Worm (Caenorhabditis elegans) whole organism, L4 larva: ENCODE measurements around the gene mig-22.

Source experiments
- F10B5.3 ChIP-seq: sonication (generic microtip); optimal IDR thresholded peaks from 2 replicates; lab custom pipeline; 2016; ENCODE audit warnings: mild to moderate bottlenecking, missing genetic modification characterization, missing compliant biosample characterization
- F37D6.2 ChIP-seq: sonication (generic microtip); optimal IDR thresholded peaks from 2 replicates; lab custom pipeline; 2016; ENCODE audit warnings: mild to moderate bottlenecking, missing genetic modification characterization, missing compliant biosample characterization
- Y105C5A.15 ChIP-seq: fragments of 200-800 bp; sonication (Bioruptor generic); IDR thresholded peaks from 2 replicates; pipeline ENCODE4 v1.3.6; 2022; ENCODE audit warnings: missing genetic modification characterization, missing compliant biosample characterization
- ZK546.5 ChIP-seq, 2 experiments: sonication (generic microtip); optimal IDR thresholded peaks; 2 replicates each; lab custom pipeline; 2017; ENCODE audit warnings: missing biosample characterization in 2 of 2, missing genetic modification characterization in 2 of 2
- aha-1 ChIP-seq: fragments of 150-350 bp; peaks from one replicate; lab custom pipeline; 2014; ENCODE audit warnings: missing biosample characterization, missing genetic modification characterization
- ceh-20 ChIP-seq: fragments of 200-800 bp; sonication (Bioruptor generic); IDR thresholded peaks from 2 replicates; pipeline ENCODE4 v1.3.6; 2022; ENCODE audit warnings: missing genetic modification reagents, missing genetic modification characterization, missing compliant biosample characterization
- ceh-28 ChIP-seq: fragments of 150-350 bp; optimal IDR thresholded peaks from 2 replicates; lab custom pipeline; 2014; ENCODE audit warnings: missing biosample characterization, missing genetic modification reagents, missing genetic modification characterization
- ceh-32 ChIP-seq: sonication (generic microtip); optimal IDR thresholded peaks from 2 replicates; lab custom pipeline; 2016; ENCODE audit warnings: mild to moderate bottlenecking, missing genetic modification characterization, missing compliant biosample characterization; ENCODE audit not compliant: poor library complexity
- ceh-44 ChIP-seq: fragments of 200-800 bp; sonication (Bioruptor generic); IDR thresholded peaks from 2 replicates; pipeline ENCODE4 v1.3.6; 2022; ENCODE audit warnings: missing genetic modification reagents, missing genetic modification characterization, missing compliant biosample characterization
- ceh-62 ChIP-seq: sonication (generic microtip); optimal IDR thresholded peaks from 2 replicates; lab custom pipeline; 2017; ENCODE audit warnings: missing biosample characterization, missing genetic modification characterization
- cey-2 ChIP-seq: sonication (generic microtip); optimal IDR thresholded peaks from 3 replicates; lab custom pipeline; 2017; ENCODE audit warnings: missing genetic modification characterization, mild to moderate bottlenecking, missing compliant biosample characterization, antibody characterized with exemption, borderline replicate concordance; ENCODE audit not compliant: insufficient read depth
- ctbp-1 ChIP-seq: fragments of 200-800 bp; sonication (Bioruptor generic); IDR thresholded peaks from 2 replicates; pipeline ENCODE4 v1.3.6; 2022; ENCODE audit warnings: missing genetic modification reagents, missing genetic modification characterization, missing compliant biosample characterization
- daf-8 ChIP-seq: fragments of 200-800 bp; sonication (Bioruptor generic); IDR thresholded peaks from 2 replicates; pipeline ENCODE4 v1.3.6; 2022; ENCODE audit warnings: missing genetic modification characterization, missing compliant biosample characterization
- dve-1 ChIP-seq: sonication (generic microtip); optimal IDR thresholded peaks from 2 replicates; lab custom pipeline; 2017; ENCODE audit warnings: antibody characterized with exemption, mild to moderate bottlenecking, missing genetic modification characterization, missing compliant biosample characterization; ENCODE audit not compliant: insufficient read depth
- egl-27 ChIP-seq: sonication (generic microtip); optimal IDR thresholded peaks from 3 replicates; lab custom pipeline; 2017; ENCODE audit warnings: missing biosample characterization, missing genetic modification reagents, missing genetic modification characterization
- egl-43 ChIP-seq: fragments of 200-800 bp; sonication (Bioruptor generic); IDR thresholded peaks from 2 replicates; pipeline ENCODE4 v1.3.6; 2022; ENCODE audit warnings: missing genetic modification reagents, missing genetic modification characterization, missing compliant biosample characterization
- fkh-10 ChIP-seq: fragments of 150-350 bp; optimal IDR thresholded peaks from 2 replicates; lab custom pipeline; 2014; ENCODE audit warnings: missing biosample characterization, missing genetic modification reagents, missing genetic modification characterization
- fos-1 ChIP-seq: fragments of 150-350 bp; optimal IDR thresholded peaks from 2 replicates; lab custom pipeline; 2014; ENCODE audit warnings: missing biosample characterization, missing genetic modification characterization
- hlh-11 ChIP-seq: fragments of 200-800 bp; sonication (Bioruptor generic); optimal IDR thresholded peaks from 2 replicates; lab custom pipeline; 2018; ENCODE audit warnings: mild to moderate bottlenecking, missing genetic modification characterization, missing compliant biosample characterization
- hlh-30 ChIP-seq: sonication (generic microtip); optimal IDR thresholded peaks from 2 replicates; lab custom pipeline; 2017; ENCODE audit warnings: antibody characterized with exemption, mild to moderate bottlenecking, missing genetic modification characterization, missing compliant biosample characterization; ENCODE audit not compliant: insufficient read depth
- jun-1 ChIP-seq: fragments of 150-350 bp; optimal IDR thresholded peaks from 2 replicates; lab custom pipeline; 2014; ENCODE audit warnings: missing biosample characterization, missing genetic modification reagents, missing genetic modification characterization
- lim-7 ChIP-seq: fragments of 200-800 bp; sonication (Bioruptor generic); IDR thresholded peaks from 2 replicates; pipeline ENCODE4 v1.3.6; 2022; ENCODE audit warnings: missing genetic modification characterization, missing compliant biosample characterization
- lin-15B ChIP-seq: fragments of 150-350 bp; sonication (generic microtip); optimal IDR thresholded peaks from 3 replicates; lab custom pipeline; 2014; ENCODE audit warnings: missing biosample characterization, missing genetic modification characterization
- lin-29 ChIP-seq: fragments of 200-800 bp; sonication (Bioruptor generic); IDR thresholded peaks from 2 replicates; pipeline ENCODE4 v1.3.6; 2022; ENCODE audit warnings: missing genetic modification reagents, missing genetic modification characterization, missing compliant biosample characterization
- lir-3 ChIP-seq: sonication (generic microtip); optimal IDR thresholded peaks from 2 replicates; lab custom pipeline; 2016; ENCODE audit warnings: mild to moderate bottlenecking, missing genetic modification characterization, missing compliant biosample characterization
- lsy-2 ChIP-seq, 2 experiments: fragments of 150-350 bp in 1 of 2; sonication (generic microtip) in 1 of 2; optimal IDR thresholded peaks; 2 replicates each; lab custom pipeline; 2014 to 2017; ENCODE audit warnings: missing biosample characterization in 2 of 2, missing genetic modification characterization in 2 of 2
- mdl-1 ChIP-seq, 2 experiments: fragments of 150-350 bp in 1 of 2; sonication (generic microtip) in 1 of 2; optimal IDR thresholded peaks; 2 replicates each; lab custom pipeline; 2014 to 2017; ENCODE audit warnings: missing biosample characterization in 2 of 2, missing genetic modification characterization in 2 of 2
- mes-2 ChIP-seq: sonication (generic microtip); optimal IDR thresholded peaks from 2 replicates; lab custom pipeline; 2016; ENCODE audit warnings: missing genotype, mild to moderate bottlenecking, missing genetic modification characterization, missing compliant biosample characterization; ENCODE audit not compliant: poor library complexity, severe bottlenecking
- mxl-2 ChIP-seq: fragments of 200-800 bp; sonication (Bioruptor generic); conservative IDR thresholded peaks from 2 replicates; pipeline ENCODE4 v1.3.6; 2022; ENCODE audit warnings: missing genetic modification reagents, missing genetic modification characterization, missing compliant biosample characterization
- mxl-3 ChIP-seq: fragments of 200-800 bp; sonication (Bioruptor generic); optimal IDR thresholded peaks from 2 replicates; lab custom pipeline; 2018; ENCODE audit warnings: mild to moderate bottlenecking, missing genetic modification characterization, missing compliant biosample characterization
- nhr-10 ChIP-seq: fragments of 150-350 bp; optimal IDR thresholded peaks from 2 replicates; lab custom pipeline; 2014; ENCODE audit warnings: missing biosample characterization, missing genetic modification characterization
- nhr-11 ChIP-seq: fragments of 150-350 bp; optimal IDR thresholded peaks from 2 replicates; lab custom pipeline; 2014; ENCODE audit warnings: missing biosample characterization, missing genetic modification characterization
- nhr-111 ChIP-seq: fragments of 200-800 bp; sonication (Bioruptor generic); optimal IDR thresholded peaks from 2 replicates; lab custom pipeline; 2018; ENCODE audit warnings: mild to moderate bottlenecking, missing genetic modification characterization, missing compliant biosample characterization
- nhr-237 ChIP-seq: sonication (generic microtip); optimal IDR thresholded peaks from 2 replicates; lab custom pipeline; 2017; ENCODE audit warnings: missing biosample characterization, missing genetic modification characterization
- nhr-25 ChIP-seq: sonication (generic microtip); optimal IDR thresholded peaks from 2 replicates; lab custom pipeline; 2017; ENCODE audit warnings: missing genetic modification characterization, mild to moderate bottlenecking, missing compliant biosample characterization, antibody characterized with exemption, moderate library complexity, borderline replicate concordance; ENCODE audit not compliant: insufficient read depth
- nhr-28 ChIP-seq: fragments of 150-350 bp; optimal IDR thresholded peaks from 2 replicates; lab custom pipeline; 2014; ENCODE audit warnings: missing biosample characterization, missing genetic modification characterization
- nhr-41 ChIP-seq: fragments of 200-800 bp; sonication (Bioruptor generic); IDR thresholded peaks from 2 replicates; pipeline ENCODE4 v1.3.6; 2022; ENCODE audit warnings: missing genetic modification reagents, missing genetic modification characterization, missing compliant biosample characterization
- nhr-42 ChIP-seq: fragments of 200-800 bp; sonication (Bioruptor generic); IDR thresholded peaks from 2 replicates; pipeline ENCODE4 v1.3.6; 2022; ENCODE audit warnings: missing genetic modification characterization, missing compliant biosample characterization
- nhr-76 ChIP-seq: fragments of 150-350 bp; optimal IDR thresholded peaks from 2 replicates; lab custom pipeline; 2014; ENCODE audit warnings: missing biosample characterization, missing genetic modification characterization
- nhr-77 ChIP-seq: fragments of 150-350 bp; optimal IDR thresholded peaks from 2 replicates; lab custom pipeline; 2014; ENCODE audit warnings: missing biosample characterization, missing genetic modification characterization
- php-3 ChIP-seq: fragments of 200-800 bp; sonication (Bioruptor generic); IDR thresholded peaks from 2 replicates; pipeline ENCODE4 v1.3.6; 2022; ENCODE audit warnings: missing genetic modification reagents, missing genetic modification characterization, missing compliant biosample characterization
- saeg-2 ChIP-seq: fragments of 200-800 bp; sonication (Bioruptor generic); IDR thresholded peaks from 2 replicates; pipeline ENCODE4 v1.3.6; 2022; ENCODE audit warnings: missing genetic modification reagents, missing genetic modification characterization, missing compliant biosample characterization
- skn-1 ChIP-seq: fragments of 150-350 bp; optimal IDR thresholded peaks from 2 replicates; lab custom pipeline; 2014; ENCODE audit warnings: missing biosample characterization, missing genetic modification characterization
- spr-1 ChIP-seq: sonication (generic microtip); optimal IDR thresholded peaks from 2 replicates; lab custom pipeline; 2016; ENCODE audit warnings: mild to moderate bottlenecking, missing genetic modification characterization, missing compliant biosample characterization
- spr-3 ChIP-seq: fragments of 200-800 bp; sonication (Bioruptor generic); optimal IDR thresholded peaks from 2 replicates; lab custom pipeline; 2018; ENCODE audit warnings: mild to moderate bottlenecking, missing genetic modification characterization, missing compliant biosample characterization
- unc-130 ChIP-seq: sonication (generic microtip); optimal IDR thresholded peaks from 2 replicates; lab custom pipeline; 2016; ENCODE audit warnings: missing genetic modification reagents, missing genetic modification characterization, missing compliant biosample characterization
- zfp-2 ChIP-seq: sonication (generic microtip); optimal IDR thresholded peaks from 2 replicates; lab custom pipeline; 2016; ENCODE audit warnings: mild to moderate bottlenecking, missing genetic modification characterization, missing compliant biosample characterization
- zfp-3 ChIP-seq: fragments of 200-800 bp; sonication (Bioruptor generic); conservative IDR thresholded peaks from 2 replicates; pipeline ENCODE4 v1.3.6; 2022; ENCODE audit warnings: missing genetic modification reagents, missing genetic modification characterization, missing compliant biosample characterization
- ztf-11 ChIP-seq: fragments of 150-350 bp; optimal IDR thresholded peaks from 2 replicates; lab custom pipeline; 2014; ENCODE audit warnings: missing biosample characterization, missing genetic modification characterization
- ztf-7 ChIP-seq: fragments of 150-350 bp; optimal IDR thresholded peaks from 2 replicates; lab custom pipeline; 2014; ENCODE audit warnings: missing biosample characterization, missing genetic modification characterization

The mig-22 gene

ce11 chrIII:8786077-8786476 lies 18.9 kb upstream of the mig-22 start, which contains the start of gene K02D10.8 (continued):
- TF ChIP-seq ztf-7 (no peak), mes-2 (no peak), mdl-1 (tag; optimal IDR thresholded peaks at IDR 0.05; lab: Kevin White, UChicago) (no peak)

ce11 chrIII:8785426-8785825 lies 18.3 kb upstream of the mig-22 start:
- TF ChIP-seq ceh-44 (GFP tag; lab: Robert Waterston, UW) (no peak), daf-8 (no peak), ctbp-1 (GFP tag; lab: Robert Waterston, UW) (no peak), nhr-10 (tag; lab: Kevin White, UChicago) (no peak), mdl-1 (tag; optimal IDR thresholded peaks at IDR 0.05; lab: Kevin White, UChicago) (peak; percentile 2 to 95), F37D6.2 (tag; lab: Kevin White, UChicago) (no peak), nhr-11 (peak; percentile 64), lin-29 (GFP tag; lab: Robert Waterston, UW) (no peak), zfp-2 (tag; lab: Kevin White, UChicago) (no peak), php-3 (GFP tag; lab: Robert Waterston, UW) (no peak), lsy-2 (tag; optimal IDR thresholded peaks at IDR 0.05; lab: Kevin White, UChicago) (peak in 1 of 2 experiments; percentile 63), ztf-7 (no peak), ZK546.5 (tag; optimal IDR thresholded peaks at IDR 0.05; lab: Kevin White, UChicago) (no peak), nhr-76 (tag; lab: Kevin White, UChicago) (no peak), nhr-111 (no peak), ztf-11 (no peak), mxl-2 (GFP tag; lab: Robert Waterston, UW) (no peak), lin-15B (no peak), hlh-30 (tag; lab: Kevin White, UChicago) (peak; percentile 92), nhr-28 (peak; percentile 78), skn-1 (tag; lab: Kevin White, UChicago) (no peak), zfp-3 (GFP tag; lab: Robert Waterston, UW) (no peak), fos-1 (tag; lab: Kevin White, UChicago) (no peak), nhr-25 (no peak), F10B5.3 (tag; lab: Kevin White, UChicago) (no peak), egl-43 (GFP tag; lab: Robert Waterston, UW) (0 out of 2 replicates have a peak, but pooled peaks have one; percentile 62), spr-1 (no peak), nhr-77 (tag; lab: Kevin White, UChicago) (peak; percentile 78), aha-1 (peak; percentile 96), nhr-42 (GFP tag; lab: Robert Waterston, UW) (no peak), jun-1 (no peak), ceh-20 (peak; percentile 76; the same call in 1 of the 2 replicates), Y105C5A.15 (GFP tag; lab: Robert Waterston, UW) (no peak), ceh-28 (no peak), nhr-237 (no peak), spr-3 (GFP tag; lab: Kevin White, UChicago) (no peak), lim-7 (GFP tag; lab: Robert Waterston, UW) (no peak), saeg-2 (GFP tag; lab: Robert Waterston, UW) (peak; percentile 75), nhr-41 (GFP tag; lab: Robert Waterston, UW) (no peak), egl-27 (tag; lab: Kevin White, UChicago) (no peak), dve-1 (peak; percentile 63), hlh-11 (tag; lab: Kevin White, UChicago) (peak; percentile 86), cey-2 (tag; lab: Kevin White, UChicago) (no peak), fkh-10 (no peak), ceh-32 (tag; lab: Kevin White, UChicago) (no peak), lir-3 (tag; lab: Kevin White, UChicago) (no peak), ceh-62 (tag; lab: Kevin White, UChicago) (no peak), unc-130 (no peak), mxl-3 (GFP tag; lab: Kevin White, UChicago) (peak; percentile 47)
